Fruit fly (Drosophila melanogaster) whole organism, wandering third instar larva: ENCODE data around the gene CSN6.

Experiments
- Abd-B ChIP-seq: fragments of >200 bp; optimal IDR thresholded peaks from 2 replicates; lab custom pipeline; 2017; ENCODE audit warnings: missing biosample characterization, missing genetic modification characterization
- Dfd ChIP-seq: fragments of >200 bp; optimal IDR thresholded peaks from 2 replicates; lab custom pipeline; 2017; ENCODE audit warnings: missing biosample characterization, missing genetic modification characterization
- Dif ChIP-seq: fragments of 200-275, 200-300 bp; sonication (Bioruptor generic); optimal IDR thresholded peaks from 2 replicates; lab custom pipeline; 2018; ENCODE audit warnings: missing biosample characterization, missing genetic modification characterization; ENCODE audit not compliant: partially characterized antibody
- OdsH ChIP-seq: fragments of 200-800 bp; sonication (Bioruptor generic); optimal IDR thresholded peaks from 2 replicates; lab custom pipeline; 2016; ENCODE audit warnings: missing biosample characterization, mild to moderate bottlenecking, missing genetic modification characterization
- Rel ChIP-seq, 2 experiments: fragments of 200-800 bp; sonication (Bioruptor generic) in 1 of 2; optimal IDR thresholded peaks; 2 replicates in 1 of 2; 3 replicates in 1 of 2; lab custom pipeline; 2016 to 2019; ENCODE audit warnings: mild to moderate bottlenecking in 2 of 2, missing biosample characterization in 2 of 2, missing genetic modification characterization in 2 of 2, moderate library complexity in 1 of 2

DNA sequence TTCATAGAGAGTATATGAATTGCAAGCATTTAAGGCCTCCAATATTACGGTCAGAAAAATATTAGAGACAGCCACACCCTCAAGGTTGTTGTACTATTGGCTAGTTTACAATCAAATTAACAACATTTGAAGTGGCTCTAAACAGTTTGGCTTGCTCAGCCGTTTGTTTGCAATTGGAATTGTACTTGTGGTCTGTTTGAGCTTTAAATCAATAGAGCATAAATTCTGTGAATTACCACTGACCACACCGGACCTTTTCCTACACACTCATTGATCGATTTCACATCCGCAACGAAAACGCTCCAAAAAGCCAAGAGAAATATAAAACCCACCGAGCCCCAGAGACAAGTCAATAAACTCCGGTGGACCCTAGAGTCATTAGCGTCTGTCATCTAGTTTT lies 7.0 kb upstream of the CSN6 start:
- no peak for TF ChIP-seq Abd-B
- no peak for TF ChIP-seq OdsH (GFP tag; lab: Kevin White, UChicago)
- TF ChIP-seq Dfd (GFP tag; lab: Kevin White, UChicago): no peak
- TF ChIP-seq Dif (GFP tag; lab: Kevin White, UChicago): no peak
- TF ChIP-seq Rel (GFP tag; optimal IDR thresholded peaks at IDR 0.05; lab: Kevin White, UChicago): no peak
- TF ChIP-seq Rel (tag; optimal IDR thresholded peaks at IDR 0.05; lab: Kevin White, UChicago): no peak
